Worm (Caenorhabditis elegans): Measurements from ENCODE around the gene C36A4.4.

DNA sequence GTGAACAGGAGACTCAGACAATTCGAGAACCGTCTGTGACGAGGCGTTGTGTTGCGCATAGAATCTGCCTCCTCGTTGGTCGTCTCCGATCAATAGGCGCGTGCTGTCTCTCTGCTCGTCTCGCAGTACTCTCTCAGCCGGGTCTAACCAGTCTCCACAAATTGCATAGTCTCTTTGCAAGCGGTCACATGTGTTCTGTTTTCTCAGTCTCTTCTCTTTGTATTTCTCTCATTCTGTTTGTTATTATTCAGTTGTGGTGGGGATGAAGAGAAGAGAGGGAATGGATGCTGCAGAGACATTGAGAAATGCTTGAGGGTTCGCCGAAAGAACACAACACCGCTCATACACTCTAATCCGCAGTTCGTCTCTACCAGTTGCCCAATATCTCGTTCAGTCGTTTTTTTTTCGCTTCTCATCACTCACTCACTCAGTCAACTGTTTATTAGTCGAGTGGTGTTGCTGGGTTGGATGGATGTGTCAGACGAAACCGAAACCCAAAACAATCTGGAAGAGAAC lies 42.0 kb downstream of the C36A4.4 start:
- TF ChIP-seq skn-1 (tag; optimal IDR thresholded peaks at IDR 0.05) = peak; percentile 90
- TF ChIP-seq C04F5.9 (tag; optimal IDR thresholded peaks at IDR 0.05) = peak; percentile 43
- peak; percentile 71 to 75 (median 74) for TF ChIP-seq dpl-1 (GFP tag; optimal IDR thresholded peaks at IDR 0.05)
- TF ChIP-seq alr-1 (tag; optimal IDR thresholded peaks at IDR 0.05; ENCODE audit: borderline replicate concordance) = no peak
